Fruit fly (Drosophila melanogaster): ENCODE data around the gene ich.

ich gene

dm6 chr3R:8938494-8939404 is 24.1 kb downstream of the ich start, which contains the start of gene ScsbetaA:
TSS of gene ScsbetaA (plus strand) at chr3R:8938724.
- TF ChIP-seq Crg-1 (GFP tag; optimal IDR thresholded peaks at IDR 0.05) (no peak), cnc (optimal IDR thresholded peaks at IDR 0.05) (no peak), pad (GFP tag; optimal IDR thresholded peaks at IDR 0.05) (peak; percentile 20), CG5204 (GFP tag; optimal IDR thresholded peaks at IDR 0.05) (no peak), kay (GFP tag; ENCODE audit: borderline replicate concordance) (peak; percentile 80), CG14711 (tag; optimal IDR thresholded peaks at IDR 0.05) (peak; percentile 23), bab1 (GFP tag; optimal IDR thresholded peaks at IDR 0.05) (peak; percentile 5), tj (GFP tag; optimal IDR thresholded peaks at IDR 0.05) (peak; percentile 75), toe (GFP tag; optimal IDR thresholded peaks at IDR 0.05) (peak; percentile 40), CG7101 (tag; optimal IDR thresholded peaks at IDR 0.05) (no peak), cic (GFP tag; optimal IDR thresholded peaks at IDR 0.05) (peak; percentile 82), ovo (GFP tag; optimal IDR thresholded peaks at IDR 0.05) (peak; percentile 50), CG12768 (GFP tag; optimal IDR thresholded peaks at IDR 0.05) (peak; percentile 10), CG33017 (tag; optimal IDR thresholded peaks at IDR 0.05) (no peak), CG11617 (GFP tag; optimal IDR thresholded peaks at IDR 0.05) (peak; percentile 3), CG7045 (GFP tag; optimal IDR thresholded peaks at IDR 0.05) (no peak)

dm6 chr3R:8934930-8935329 is 27.9 kb downstream of the ich start, which contains the start of gene osk:
TSS of gene osk (plus strand) at chr3R:8935126.
- TF ChIP-seq pad (GFP tag; optimal IDR thresholded peaks at IDR 0.05) (peak; percentile 96), ovo (GFP tag; optimal IDR thresholded peaks at IDR 0.05) (peak; percentile 76), bab1 (GFP tag; optimal IDR thresholded peaks at IDR 0.05) (no peak), cnc (optimal IDR thresholded peaks at IDR 0.05) (no peak), CG1620 (GFP tag; optimal IDR thresholded peaks at IDR 0.05) (no peak), CG5204 (GFP tag; optimal IDR thresholded peaks at IDR 0.05) (no peak), CG11617 (GFP tag; optimal IDR thresholded peaks at IDR 0.05) (no peak), CG14711 (tag; optimal IDR thresholded peaks at IDR 0.05) (no peak), toe (GFP tag; optimal IDR thresholded peaks at IDR 0.05) (no peak)

dm6 chr3R:8932741-8933140 is 30.1 kb downstream of the ich start:
- TF ChIP-seq Clk (GFP tag; optimal IDR thresholded peaks at IDR 0.05) (no peak), ovo (GFP tag; optimal IDR thresholded peaks at IDR 0.05) (no peak), CG33017 (tag; optimal IDR thresholded peaks at IDR 0.05) (no peak), Hr96 (GFP tag; optimal IDR thresholded peaks at IDR 0.05) (no peak), CG7101 (tag; optimal IDR thresholded peaks at IDR 0.05) (no peak), cnc (optimal IDR thresholded peaks at IDR 0.05) (no peak), tj (GFP tag; optimal IDR thresholded peaks at IDR 0.05) (no peak), Mnt (GFP tag; optimal IDR thresholded peaks at IDR 0.05) (no peak), pad (GFP tag; optimal IDR thresholded peaks at IDR 0.05) (no peak), CG5204 (GFP tag; optimal IDR thresholded peaks at IDR 0.05) (no peak), kay (GFP tag; ENCODE audit: borderline replicate concordance) (no peak), CG11617 (GFP tag; optimal IDR thresholded peaks at IDR 0.05) (no peak), CG12768 (GFP tag; optimal IDR thresholded peaks at IDR 0.05) (no peak), bab1 (GFP tag; optimal IDR thresholded peaks at IDR 0.05) (no peak), CG14711 (tag; optimal IDR thresholded peaks at IDR 0.05) (no peak), toe (GFP tag; optimal IDR thresholded peaks at IDR 0.05) (no peak), CG1620 (GFP tag; optimal IDR thresholded peaks at IDR 0.05) (no peak), cic (GFP tag; optimal IDR thresholded peaks at IDR 0.05) (no peak), Crg-1 (GFP tag; optimal IDR thresholded peaks at IDR 0.05) (no peak)

- TF ChIP-seq cic (GFP tag; optimal IDR thresholded peaks at IDR 0.05): no peak
- peak; percentile 66 for TF ChIP-seq CG11617 (GFP tag; optimal IDR thresholded peaks at IDR 0.05)
- peak; percentile 33 for TF ChIP-seq pad (GFP tag; optimal IDR thresholded peaks at IDR 0.05)
- TF ChIP-seq CG33017 (tag; optimal IDR thresholded peaks at IDR 0.05): no peak
- peak; percentile 47 for TF ChIP-seq CG1620 (GFP tag; optimal IDR thresholded peaks at IDR 0.05)
- TF ChIP-seq tj (GFP tag; optimal IDR thresholded peaks at IDR 0.05): peak; percentile 61
- TF ChIP-seq CG7101 (tag; optimal IDR thresholded peaks at IDR 0.05): peak; percentile 68
- TF ChIP-seq toe (GFP tag; optimal IDR thresholded peaks at IDR 0.05): peak; percentile 75
- TF ChIP-seq kay (GFP tag; ENCODE audit: borderline replicate concordance): peak; percentile 88
- no peak for TF ChIP-seq Clk (GFP tag; optimal IDR thresholded peaks at IDR 0.05)
- TF ChIP-seq CG5204 (GFP tag; optimal IDR thresholded peaks at IDR 0.05): peak; percentile 59
- no peak for TF ChIP-seq cnc (optimal IDR thresholded peaks at IDR 0.05)
- peak; percentile 84 for TF ChIP-seq bab1 (GFP tag; optimal IDR thresholded peaks at IDR 0.05)
- peak; percentile 54 for TF ChIP-seq ovo (GFP tag; optimal IDR thresholded peaks at IDR 0.05)
- TF ChIP-seq Mnt (GFP tag; optimal IDR thresholded peaks at IDR 0.05): peak; percentile 61
- TF ChIP-seq CG14711 (tag; optimal IDR thresholded peaks at IDR 0.05): peak; percentile 35
- peak; percentile 81 for TF ChIP-seq Hr96 (GFP tag; optimal IDR thresholded peaks at IDR 0.05)
- no peak for TF ChIP-seq CG12768 (GFP tag; optimal IDR thresholded peaks at IDR 0.05)
- peak; percentile 47 for TF ChIP-seq CG7045 (GFP tag; optimal IDR thresholded peaks at IDR 0.05)
- peak; percentile 74 for TF ChIP-seq Crg-1 (GFP tag; optimal IDR thresholded peaks at IDR 0.05)
Measured at dm6 chr3R:8931777-8932345, 31.0 kb downstream of the ich start, which contains the start of gene pyd. TSS of gene pyd (minus strand) at chr3R:8931896.

dm6 chr3R:8931064-8931419 is 31.8 kb downstream of the ich start:
- TF ChIP-seq Hr96 (GFP tag; optimal IDR thresholded peaks at IDR 0.05) (no peak), ovo (GFP tag; optimal IDR thresholded peaks at IDR 0.05) (no peak), pad (GFP tag; optimal IDR thresholded peaks at IDR 0.05) (peak; percentile 77)
